Fruit fly (Drosophila melanogaster): Measurements from ENCODE around the gene TfIIB.

Gene TfIIB

DNA sequence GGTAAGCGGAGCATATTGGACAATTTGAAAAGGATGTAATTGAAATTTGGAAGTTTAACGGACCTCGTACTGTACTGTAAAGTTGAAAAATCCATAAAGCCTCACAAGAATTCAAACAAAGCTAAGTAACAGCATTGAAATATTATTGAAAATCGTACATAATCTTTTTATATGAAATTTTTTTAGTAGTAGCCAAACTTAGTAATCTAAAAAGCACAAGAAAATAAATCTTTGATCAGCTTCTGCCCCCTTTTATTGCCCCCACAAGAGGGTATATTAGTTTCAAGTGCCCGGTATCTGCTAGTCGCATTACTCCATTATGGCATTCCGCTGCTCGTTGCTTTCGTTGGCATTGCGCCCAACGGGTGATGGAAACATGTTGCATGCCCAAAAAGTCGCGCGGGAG, 35.7 kb downstream of the TfIIB start (continued):
- TF ChIP-seq CG6254 (GFP tag; optimal IDR thresholded peaks at IDR 0.05) (peak; percentile 65), Nf-YA (GFP tag; IDR thresholded peaks at IDR 0.05) (no peak), CG8765 (GFP tag; IDR thresholded peaks at IDR 0.05) (no peak; the same call in 1 of the 2 replicates), NFAT (GFP tag; IDR thresholded peaks at IDR 0.05) (peak; percentile 14; the same call in 1 of the 2 replicates), Hr39 (optimal IDR thresholded peaks at IDR 0.05) (no peak), HmgD (GFP tag; optimal IDR thresholded peaks at IDR 0.05) (no peak), HLHmδ (GFP tag; optimal IDR thresholded peaks at IDR 0.05) (no peak), chn (GFP tag; optimal IDR thresholded peaks at IDR 0.05) (peak; percentile 42), dmrt99B (tag; optimal IDR thresholded peaks at IDR 0.05) (peak; percentile 80), lab (GFP tag; optimal IDR thresholded peaks at IDR 0.05) (peak; percentile 48), CG14050 (GFP tag; IDR thresholded peaks at IDR 0.05) (no peak), seq (GFP tag; IDR thresholded peaks at IDR 0.05) (no peak), ems (GFP tag; optimal IDR thresholded peaks at IDR 0.05) (peak; percentile 36), HLH3B (GFP tag; IDR thresholded peaks at IDR 0.05) (0 out of 2 replicates have a peak, but pooled peaks have one; percentile 15), ranshi (GFP tag; IDR thresholded peaks at IDR 0.05) (0 out of 2 replicates have a peak, but pooled peaks have one; percentile 20), CG32767 (GFP tag; IDR thresholded peaks at IDR 0.05) (0 out of 2 replicates have a peak, but pooled peaks have one; percentile 27), CG11456 (GFP tag; IDR thresholded peaks at IDR 0.05) (no peak), Mad (GFP tag; optimal IDR thresholded peaks at IDR 0.05) (no peak), CG17385 (GFP tag; optimal IDR thresholded peaks at IDR 0.05) (peak; percentile 42), mld (GFP tag; IDR thresholded peaks at IDR 0.05; ENCODE audit: partially characterized antibody) (no peak), lilli (GFP tag; optimal IDR thresholded peaks at IDR 0.05) (peak; percentile 35), wdn (GFP tag; IDR thresholded peaks at IDR 0.05) (no peak), chif (GFP tag; optimal IDR thresholded peaks at IDR 0.05) (peak; percentile 37 to 59), Asciz (GFP tag; optimal IDR thresholded peaks at IDR 0.05) (peak; percentile 63), CG12769 (tag; optimal IDR thresholded peaks at IDR 0.05) (no peak), lola (GFP tag; optimal IDR thresholded peaks at IDR 0.05) (peak in 1 of 3 experiments; percentile 74), jigr1 (GFP tag; IDR thresholded peaks at IDR 0.05) (0 out of 3 replicates have a peak, but pooled peaks have one; percentile 46), CG6765 (GFP tag; optimal IDR thresholded peaks at IDR 0.05) (no peak), abd-A (tag; optimal IDR thresholded peaks at IDR 0.05) (no peak), CG12155 (GFP tag; optimal IDR thresholded peaks at IDR 0.05) (peak; percentile 14), maf-S (GFP tag; optimal IDR thresholded peaks at IDR 0.05) (no peak), HHEX (GFP tag; optimal IDR thresholded peaks at IDR 0.05) (peak; percentile 53), jing (GFP tag; optimal IDR thresholded peaks at IDR 0.05) (peak; percentile 8), CG15011 (GFP tag; optimal IDR thresholded peaks at IDR 0.05) (no peak), CrebB (tag; optimal IDR thresholded peaks at IDR 0.05) (no peak), CG12299 (tag; optimal IDR thresholded peaks at IDR 0.05) (no peak), CG17802 (tag; optimal IDR thresholded peaks at IDR 0.05) (peak; percentile 24), Nf-YB (GFP tag; optimal IDR thresholded peaks at IDR 0.05) (peak; percentile 32), cad (GFP tag; optimal IDR thresholded peaks at IDR 0.05) (no peak), gem (tag; optimal IDR thresholded peaks at IDR 0.05) (peak; percentile 73), CG7372 (GFP tag; IDR thresholded peaks at IDR 0.05) (no peak), tx (GFP tag; optimal IDR thresholded peaks at IDR 0.05) (no peak), sd (tag; optimal IDR thresholded peaks at IDR 0.05) (peak; percentile 65), CG8281 (tag; optimal IDR thresholded peaks at IDR 0.05) (peak; percentile 23), ci (GFP tag; IDR thresholded peaks at IDR 0.05) (no peak), bbx (GFP tag; IDR thresholded peaks at IDR 0.05; ENCODE audit: partially characterized antibody) (no peak), CG1529 (GFP tag; optimal IDR thresholded peaks at IDR 0.05) (peak; percentile 67), sim (GFP tag; IDR thresholded peaks at IDR 0.05) (peak; percentile 31; the same call in 1 of the 2 replicates), CG10274 (GFP tag; optimal IDR thresholded peaks at IDR 0.05) (peak; percentile 28), dmrt11E (tag; optimal IDR thresholded peaks at IDR 0.05) (peak; percentile 53), dysf (GFP tag; IDR thresholded peaks at IDR 0.05) (peak; percentile 76)
